Worm (Caenorhabditis elegans): ENCODE results near the gene Y37D8A.4.

The Y37D8A.4 gene

ce11 chrIII:12874606-12875066 lies 35.9 kb upstream of the Y37D8A.4 start, which contains the start of the genes mrg-1 and spcs-2 (continued):
- TF ChIP-seq zfp-3 (GFP tag; conservative IDR thresholded peaks at IDR 0.05) (0 out of 2 replicates have a peak, but pooled peaks have one; percentile 35), unc-62 (GFP tag; optimal IDR thresholded peaks at IDR 0.05 in 1 of 2) (peak in 1 of 2 experiments; percentile 98), unc-62 (tag; optimal IDR thresholded peaks at IDR 0.05) (no peak), duxl-1 (tag; optimal IDR thresholded peaks at IDR 0.05; ENCODE audit: poor library complexity) (peak; percentile 75), nhr-11 (tag; optimal IDR thresholded peaks at IDR 0.05) (peak; percentile 35), D1046.2 (GFP tag; IDR thresholded peaks at IDR 0.05) (no peak), nhr-6 (tag; optimal IDR thresholded peaks at IDR 0.05) (peak; percentile 74), F10B5.3 (tag; optimal IDR thresholded peaks at IDR 0.05) (no peak), rbr-2 (tag; optimal IDR thresholded peaks at IDR 0.05) (peak; percentile 87), vab-7 (GFP tag; IDR thresholded peaks at IDR 0.05) (peak; percentile 79), snpc-4 (tag; optimal IDR thresholded peaks at IDR 0.05) (no peak), nhr-77 (tag; optimal IDR thresholded peaks at IDR 0.05) (peak; percentile 61), madf-9 (GFP tag; conservative IDR thresholded peaks at IDR 0.05) (peak; percentile 64), hif-1 (tag; optimal IDR thresholded peaks at IDR 0.05) (peak in 1 of 2 experiments; percentile 72), set-16 (GFP tag; IDR thresholded peaks at IDR 0.05) (no peak), nhr-76 (tag; optimal IDR thresholded peaks at IDR 0.05) (no peak), aha-1 (tag) (peak; percentile 98), nhr-28 (tag; optimal IDR thresholded peaks at IDR 0.05) (peak; percentile 51)

- TF ChIP-seq T20F7.1 (GFP tag; optimal IDR thresholded peaks at IDR 0.05) = no peak
- no peak for TF ChIP-seq gei-8 (GFP tag; optimal IDR thresholded peaks at IDR 0.05)
- TF ChIP-seq sdz-12 (GFP tag; optimal IDR thresholded peaks at IDR 0.05) = no peak
- peak in 1 of 2 experiments; percentile 40 for TF ChIP-seq lsy-2 (tag; optimal IDR thresholded peaks at IDR 0.05)
- no peak for TF ChIP-seq ctbp-1 (GFP tag; IDR thresholded peaks at IDR 0.05)
- no peak for TF ChIP-seq nhr-237 (tag; optimal IDR thresholded peaks at IDR 0.05)
- no peak for TF ChIP-seq daf-16 (GFP tag; optimal IDR thresholded peaks at IDR 0.05)
- peak; percentile 3 for TF ChIP-seq daf-16 (tag; optimal IDR thresholded peaks at IDR 0.05)
- peak; percentile 38 for TF ChIP-seq lin-38 (GFP tag; IDR thresholded peaks at IDR 0.05)
- peak; percentile 54 for TF ChIP-seq aha-1 (tag)
- TF ChIP-seq ces-1 (GFP tag; optimal IDR thresholded peaks at IDR 0.05) = no peak
- no peak for TF ChIP-seq Y5F2A.4 (GFP tag; optimal IDR thresholded peaks at IDR 0.05)
- TF ChIP-seq mes-2 (tag; optimal IDR thresholded peaks at IDR 0.05; ENCODE audit: poor library complexity, severe bottlenecking) = peak; percentile 9
- TF ChIP-seq ceh-82 (tag; optimal IDR thresholded peaks at IDR 0.05) = no peak
- no peak for TF ChIP-seq zag-1 (tag; optimal IDR thresholded peaks at IDR 0.05)
- TF ChIP-seq arid-1 (GFP tag; conservative IDR thresholded peaks at IDR 0.05) = no peak
Measured at ce11 chrIII:12870060-12870696, 31.4 kb upstream of the Y37D8A.4 start, which contains the start of gene Y37D8A.6. TSS of gene Y37D8A.6 (minus strand) at chrIII:12870297.

DNA sequence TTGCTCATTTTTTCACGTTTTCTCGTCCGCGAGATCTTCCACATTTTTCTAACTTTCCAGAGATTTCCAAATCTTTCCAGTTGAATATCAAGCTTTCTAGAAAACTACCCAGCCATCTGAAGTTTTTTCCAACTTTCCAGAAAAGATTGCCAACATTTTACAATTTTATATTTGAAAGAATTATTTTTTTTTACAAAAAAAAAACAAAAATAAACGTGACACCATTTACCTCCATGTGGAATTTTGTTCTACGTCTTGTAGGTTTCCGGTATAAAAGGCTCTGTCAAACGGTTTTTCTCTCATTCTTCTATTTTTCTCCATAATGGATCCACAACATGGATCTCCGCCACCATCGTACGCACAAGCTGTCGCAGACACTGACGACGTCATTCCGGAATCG lies 25.9 kb upstream of the Y37D8A.4 start, which contains the start of gene Y37D8A.8:
Gene Y37D8A.8 (plus strand): TSS at position 301 of the 400 bp plus-strand sequence.
- TF ChIP-seq aha-1 (tag) (peak; percentile 39), mep-1 (tag; optimal IDR thresholded peaks at IDR 0.05) (no peak)

ce11 chrIII:12860119-12860518 lies 21.4 kb upstream of the Y37D8A.4 start:
- TF ChIP-seq hlh-30 (tag; optimal IDR thresholded peaks at IDR 0.05; ENCODE audit: insufficient read depth) = peak; percentile 8
- TF ChIP-seq mxl-3 (GFP tag; optimal IDR thresholded peaks at IDR 0.05) = peak; percentile 68
- TF ChIP-seq lim-7 (GFP tag; IDR thresholded peaks at IDR 0.05) = no peak
- peak; percentile 13 for TF ChIP-seq hlh-11 (tag; optimal IDR thresholded peaks at IDR 0.05)
- peak; percentile 39 for TF ChIP-seq nhr-28 (tag; optimal IDR thresholded peaks at IDR 0.05)

Data from whole organism, L4 larva.